Worm (Caenorhabditis elegans): ENCODE data around the gene clec-218.

Gene clec-218

DNA sequence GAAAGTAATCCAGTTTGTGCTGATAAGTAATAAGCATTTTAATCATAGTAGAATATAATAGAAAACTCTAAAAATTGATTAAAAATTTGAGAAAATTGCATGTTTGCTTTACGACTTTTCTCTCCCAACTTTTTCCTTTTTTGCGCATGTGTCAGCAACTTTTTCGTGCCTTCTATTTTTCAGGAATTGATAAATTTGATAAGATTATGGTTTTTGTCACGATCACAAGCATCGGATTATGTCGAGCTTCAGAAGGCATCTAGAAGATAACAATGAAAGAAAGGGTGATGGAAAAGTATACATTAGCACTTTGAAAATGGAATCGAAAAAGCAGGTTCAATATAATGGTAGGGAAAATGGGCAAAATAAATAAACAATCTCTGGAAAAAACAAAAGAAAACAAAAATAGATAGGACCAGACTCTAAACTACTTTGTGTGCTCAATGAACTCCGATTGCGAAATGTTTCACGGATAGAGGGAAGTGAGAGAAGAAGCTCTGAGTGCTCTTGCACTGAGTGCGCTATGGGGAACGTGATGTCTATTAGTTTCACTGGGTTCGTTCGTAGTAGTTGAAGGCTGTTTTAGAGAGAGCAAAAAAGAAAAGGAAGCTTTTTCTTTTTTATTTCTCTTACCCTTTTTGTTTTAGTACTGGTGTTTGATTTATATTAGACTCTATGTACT is 19.5 kb upstream of the clec-218 start (continued):
- TF ChIP-seq sptf-1 (tag; optimal IDR thresholded peaks at IDR 0.05) (no peak), dsc-1 (tag; optimal IDR thresholded peaks at IDR 0.05) (no peak), F16B12.6 (tag; optimal IDR thresholded peaks at IDR 0.05) (no peak), C16A3.4 (tag; optimal IDR thresholded peaks at IDR 0.05) (no peak), vab-15 (tag; optimal IDR thresholded peaks at IDR 0.05) (no peak), elt-3 (tag; optimal IDR thresholded peaks at IDR 0.05) (no peak), ceh-90 (tag; optimal IDR thresholded peaks at IDR 0.05) (no peak), fkh-10 (GFP tag; optimal IDR thresholded peaks at IDR 0.05) (no peak), aly-2 (tag; optimal IDR thresholded peaks at IDR 0.05) (no peak), tbx-2 (tag; optimal IDR thresholded peaks at IDR 0.05) (no peak), lin-13 (GFP tag; optimal IDR thresholded peaks at IDR 0.05) (no peak), egl-13 (tag; optimal IDR thresholded peaks at IDR 0.05) (no peak), blmp-1 (tag; optimal IDR thresholded peaks at IDR 0.05) (no peak), nhr-71 (tag; optimal IDR thresholded peaks at IDR 0.05) (peak; percentile 17), nhr-237 (tag; optimal IDR thresholded peaks at IDR 0.05) (no peak)

- TF ChIP-seq pqm-1 (tag; optimal IDR thresholded peaks at IDR 0.05) = no peak
- TF ChIP-seq F16B12.6 (tag; optimal IDR thresholded peaks at IDR 0.05) = no peak
- no peak for TF ChIP-seq egl-27 (tag; optimal IDR thresholded peaks at IDR 0.05)
- no peak for TF ChIP-seq dsc-1 (tag; optimal IDR thresholded peaks at IDR 0.05)
- TF ChIP-seq zag-1 (tag; optimal IDR thresholded peaks at IDR 0.05) = no peak
- no peak for TF ChIP-seq elt-2 (tag; optimal IDR thresholded peaks at IDR 0.05)
- no peak for TF ChIP-seq zip-4 (GFP tag; optimal IDR thresholded peaks at IDR 0.05)
- TF ChIP-seq unc-62 (GFP tag; optimal IDR thresholded peaks at IDR 0.05) = no peak
- no peak for TF ChIP-seq efl-1 (optimal IDR thresholded peaks at IDR 0.05)
- TF ChIP-seq efl-1 (GFP tag; optimal IDR thresholded peaks at IDR 0.05 in 1 of 2) = no peak
- TF ChIP-seq fos-1 (tag; optimal IDR thresholded peaks at IDR 0.05) = no peak
- TF ChIP-seq nhr-76 (tag; optimal IDR thresholded peaks at IDR 0.05) = no peak
- no peak for TF ChIP-seq lin-35 (GFP tag; optimal IDR thresholded peaks at IDR 0.05)
- no peak for TF ChIP-seq unc-30 (tag; optimal IDR thresholded peaks at IDR 0.05)
- no peak for TF ChIP-seq aha-1 (tag; optimal IDR thresholded peaks at IDR 0.05)
- no peak for TF ChIP-seq egl-13 (tag; optimal IDR thresholded peaks at IDR 0.05)
- TF ChIP-seq pax-3 (tag; optimal IDR thresholded peaks at IDR 0.05) = no peak
- TF ChIP-seq Y116A8C.19 (tag; optimal IDR thresholded peaks at IDR 0.05; ENCODE audit: borderline replicate concordance) = no peak
- TF ChIP-seq ces-1 (GFP tag; optimal IDR thresholded peaks at IDR 0.05) = no peak
Measured at ce11 chrV:8291764-8292163, 16.0 kb upstream of the clec-218 start, which contains the start of gene srg-33. srg-33 (plus strand) TSS chrV:8292064.

ce11 chrV:8295866-8296265 is 11.9 kb upstream of the clec-218 start, which contains the start of gene smex-1:
smex-1 (minus strand) TSS chrV:8295966.
- TF ChIP-seq lsy-2 (tag; optimal IDR thresholded peaks at IDR 0.05) = no peak
- no peak for TF ChIP-seq jun-1 (tag; optimal IDR thresholded peaks at IDR 0.05)
- TF ChIP-seq dpl-1 (GFP tag; optimal IDR thresholded peaks at IDR 0.05) = no peak
- no peak for TF ChIP-seq ama-1 (optimal IDR thresholded peaks at IDR 0.05)
- TF ChIP-seq vab-15 (tag; optimal IDR thresholded peaks at IDR 0.05) = no peak
- TF ChIP-seq unc-98 (GFP tag; IDR thresholded peaks at IDR 0.05) = no peak
- TF ChIP-seq zip-4 (GFP tag; optimal IDR thresholded peaks at IDR 0.05) = no peak
- no peak for TF ChIP-seq lin-35 (GFP tag; optimal IDR thresholded peaks at IDR 0.05)
- no peak for TF ChIP-seq ceh-8 (GFP tag; optimal IDR thresholded peaks at IDR 0.05)
- no peak for TF ChIP-seq ceh-90 (tag; optimal IDR thresholded peaks at IDR 0.05)
- TF ChIP-seq isw-1 (GFP tag; IDR thresholded peaks at IDR 0.05) = no peak
- TF ChIP-seq mdl-1 (tag; optimal IDR thresholded peaks at IDR 0.05) = no peak
- TF ChIP-seq nhr-77 (tag; optimal IDR thresholded peaks at IDR 0.05) = no peak
- no peak for TF ChIP-seq snu-23 (GFP tag; optimal IDR thresholded peaks at IDR 0.05)
- TF ChIP-seq unc-86 (tag; optimal IDR thresholded peaks at IDR 0.05) = no peak

Measured in whole organism, L1 larva.